Worm (Caenorhabditis elegans) whole organism, L1 larva: Measurements from ENCODE around the gene nhr-91.

Experiments
- C04F5.9 ChIP-seq: sonication (generic microtip); optimal IDR thresholded peaks from 2 replicates; lab custom pipeline; 2016; ENCODE audit warnings: missing genetic modification characterization, missing compliant biosample characterization
- C34B4.2 ChIP-seq: sonication (generic microtip); optimal IDR thresholded peaks from 2 replicates; lab custom pipeline; 2017; ENCODE audit warnings: mild to moderate bottlenecking, missing genetic modification characterization, missing compliant biosample characterization
- Y116A8C.19 ChIP-seq: sonication (generic microtip); optimal IDR thresholded peaks from 2 replicates; lab custom pipeline; 2016; ENCODE audit warnings: missing compliant biosample characterization, missing genetic modification characterization, borderline replicate concordance
- aha-1 ChIP-seq: fragments of 150-350 bp; optimal IDR thresholded peaks from 2 replicates; lab custom pipeline; 2014; ENCODE audit warnings: missing biosample characterization, missing genetic modification characterization
- alr-1 ChIP-seq: fragments of 200-800 bp; sonication (Bioruptor generic); optimal IDR thresholded peaks from 2 replicates; lab custom pipeline; 2018; ENCODE audit warnings: borderline replicate concordance, mild to moderate bottlenecking, missing genetic modification characterization, missing compliant biosample characterization
- aly-2 ChIP-seq: fragments of 150-350 bp; optimal IDR thresholded peaks from 2 replicates; lab custom pipeline; 2014; ENCODE audit warnings: missing biosample characterization, missing genetic modification characterization
- blmp-1 ChIP-seq: fragments of 150-350 bp; optimal IDR thresholded peaks from 2 replicates; lab custom pipeline; 2014; ENCODE audit warnings: missing biosample characterization, missing genetic modification characterization
- ces-1 ChIP-seq: fragments of 150-350 bp; optimal IDR thresholded peaks from 2 replicates; lab custom pipeline; 2014; ENCODE audit warnings: missing biosample characterization, missing genetic modification reagents, missing genetic modification characterization
- dsc-1 ChIP-seq: sonication (generic microtip); optimal IDR thresholded peaks from 2 replicates; lab custom pipeline; 2016; ENCODE audit warnings: mild to moderate bottlenecking, missing genetic modification characterization, missing compliant biosample characterization
- efl-1 ChIP-seq, 4 experiments: fragments of 150-350 bp; optimal IDR thresholded peaks in 3 of 4; peaks in 1 of 4; 1 replicate in 1 of 4; 2 replicates in 3 of 4; lab custom pipeline; 2014; ENCODE audit warnings: missing biosample characterization in 2 of 4, missing genetic modification characterization in 2 of 4, missing genetic modification reagents in 2 of 4
- efl-3 ChIP-seq: fragments of 200-800 bp; sonication (Bioruptor generic); optimal IDR thresholded peaks from 2 replicates; lab custom pipeline; 2018; ENCODE audit warnings: mild to moderate bottlenecking, missing genetic modification characterization, missing compliant biosample characterization
- egl-27 ChIP-seq, 2 experiments: fragments of 150-350 bp in 1 of 2; sonication (generic microtip); optimal IDR thresholded peaks; 3 replicates each; lab custom pipeline; 2017 to 2018; ENCODE audit warnings: missing biosample characterization in 2 of 2, missing genetic modification characterization in 2 of 2, missing genetic modification reagents in 2 of 2
- ets-5 ChIP-seq: fragments of 200-800 bp; sonication (Bioruptor generic); IDR thresholded peaks from 2 replicates; pipeline ENCODE4 v1.3.6; 2022; ENCODE audit warnings: missing genetic modification characterization, missing compliant biosample characterization
- fkh-8 ChIP-seq: sonication (generic microtip); optimal IDR thresholded peaks from 2 replicates; lab custom pipeline; 2016; ENCODE audit warnings: mild to moderate bottlenecking, missing genetic modification characterization, missing compliant biosample characterization
- fos-1 ChIP-seq: fragments of 150-350 bp; optimal IDR thresholded peaks from 2 replicates; lab custom pipeline; 2014; ENCODE audit warnings: missing biosample characterization, missing genetic modification characterization
- grh-1 ChIP-seq: fragments of 200-800 bp; sonication (Bioruptor generic); IDR thresholded peaks from 2 replicates; pipeline ENCODE4 v1.3.6; 2022; ENCODE audit warnings: missing genetic modification reagents, missing genetic modification characterization, missing compliant biosample characterization
- hlh-17 ChIP-seq: fragments of 200-800 bp; sonication (Bioruptor generic); optimal IDR thresholded peaks from 2 replicates; lab custom pipeline; 2018; ENCODE audit warnings: missing genetic modification characterization, mild to moderate bottlenecking, missing compliant biosample characterization, moderate library complexity, borderline replicate concordance
- hpl-2 ChIP-seq: fragments of 150-350 bp; optimal IDR thresholded peaks from 2 replicates; lab custom pipeline; 2014; ENCODE audit warnings: missing biosample characterization, missing genetic modification reagents, missing genetic modification characterization
- irx-1 ChIP-seq: sonication (generic microtip); optimal IDR thresholded peaks from 2 replicates; lab custom pipeline; 2016; ENCODE audit warnings: missing genetic modification characterization, missing compliant biosample characterization
- isw-1 ChIP-seq: fragments of 200-800 bp; sonication (Bioruptor generic); IDR thresholded peaks from 2 replicates; pipeline ENCODE4 v1.3.6; 2022; ENCODE audit warnings: missing genetic modification characterization, missing compliant biosample characterization
- jun-1 ChIP-seq: fragments of 150-350 bp; optimal IDR thresholded peaks from 2 replicates; lab custom pipeline; 2014; ENCODE audit warnings: missing biosample characterization, missing genetic modification reagents, missing genetic modification characterization
- lin-13 ChIP-seq: fragments of 150-350 bp; optimal IDR thresholded peaks from 2 replicates; lab custom pipeline; 2014; ENCODE audit warnings: missing biosample characterization, missing genetic modification reagents, missing genetic modification characterization
- lin-14 ChIP-seq: fragments of 200-800 bp; sonication (Bioruptor generic); optimal IDR thresholded peaks from 2 replicates; lab custom pipeline; 2018; ENCODE audit warnings: mild to moderate bottlenecking, missing genetic modification characterization, moderate library complexity, missing compliant biosample characterization
- lin-35 ChIP-seq, 2 experiments: fragments of 150-350 bp; optimal IDR thresholded peaks; 2 replicates each; lab custom pipeline; 2014; ENCODE audit warnings: missing biosample characterization in 2 of 2, missing genetic modification characterization in 2 of 2, missing genetic modification reagents in 2 of 2
- mab-9 ChIP-seq: fragments of 200-800 bp; sonication (Bioruptor generic); IDR thresholded peaks from 2 replicates; pipeline ENCODE4 v1.3.6; 2022; ENCODE audit warnings: missing genetic modification reagents, missing genetic modification characterization, missing compliant biosample characterization
- mdl-1 ChIP-seq, 2 experiments: fragments of 150-350 bp; optimal IDR thresholded peaks; 2 replicates each; lab custom pipeline; 2014 to 2017; ENCODE audit warnings: missing biosample characterization in 2 of 2, missing genetic modification characterization in 2 of 2, inconsistent platforms in 1 of 2
- mef-2 ChIP-seq: fragments of 150-350 bp; optimal IDR thresholded peaks from 2 replicates; lab custom pipeline; 2014; ENCODE audit warnings: missing biosample characterization, missing genetic modification characterization
- mep-1 ChIP-seq: fragments of 150-350 bp; optimal IDR thresholded peaks from 2 replicates; lab custom pipeline; 2014; ENCODE audit warnings: missing biosample characterization, missing genetic modification characterization
- nhr-11 ChIP-seq: fragments of 150-350 bp; optimal IDR thresholded peaks from 2 replicates; lab custom pipeline; 2014; ENCODE audit warnings: missing biosample characterization, missing genetic modification characterization
- nhr-20 ChIP-seq: sonication (generic microtip); optimal IDR thresholded peaks from 2 replicates; lab custom pipeline; 2016; ENCODE audit warnings: mild to moderate bottlenecking, missing genetic modification characterization, missing compliant biosample characterization
- nhr-28 ChIP-seq: fragments of 150-350 bp; optimal IDR thresholded peaks from 2 replicates; lab custom pipeline; 2014; ENCODE audit warnings: missing biosample characterization, missing genetic modification characterization
- nhr-77 ChIP-seq: fragments of 150-350 bp; optimal IDR thresholded peaks from 2 replicates; lab custom pipeline; 2014; ENCODE audit warnings: missing biosample characterization, missing genetic modification characterization
- nhr-85 ChIP-seq: sonication (generic microtip); peaks from one replicate; lab custom pipeline; 2016; ENCODE audit warnings: missing genetic modification characterization, inconsistent platforms, missing compliant biosample characterization
- pag-3 ChIP-seq: sonication (generic microtip); optimal IDR thresholded peaks from 2 replicates; lab custom pipeline; 2017; ENCODE audit warnings: missing genetic modification characterization, mild to moderate bottlenecking, missing compliant biosample characterization, antibody characterized with exemption, borderline replicate concordance; ENCODE audit not compliant: insufficient read depth
- pax-3 ChIP-seq: fragments of 200-800 bp; sonication (Bioruptor generic); optimal IDR thresholded peaks from 2 replicates; lab custom pipeline; 2018; ENCODE audit warnings: mild to moderate bottlenecking, missing genetic modification characterization, moderate library complexity, missing compliant biosample characterization
- skn-1 ChIP-seq: fragments of 150-350 bp; optimal IDR thresholded peaks from 2 replicates; lab custom pipeline; 2014; ENCODE audit warnings: missing biosample characterization, missing genetic modification characterization
- snu-23 ChIP-seq: sonication (generic microtip); optimal IDR thresholded peaks from 2 replicates; lab custom pipeline; 2016; ENCODE audit warnings: missing genetic modification characterization, missing compliant biosample characterization
- sox-4 ChIP-seq: sonication (generic microtip); optimal IDR thresholded peaks from 2 replicates; lab custom pipeline; 2016; ENCODE audit warnings: missing genetic modification characterization, missing compliant biosample characterization
- sptf-1 ChIP-seq: fragments of 150-350 bp; optimal IDR thresholded peaks from 2 replicates; lab custom pipeline; 2014; ENCODE audit warnings: missing biosample characterization, missing genetic modification characterization
- swsn-7 ChIP-seq: sonication (generic microtip); optimal IDR thresholded peaks from 2 replicates; lab custom pipeline; 2016; ENCODE audit warnings: missing genetic modification characterization, missing compliant biosample characterization
- tbx-2 ChIP-seq: sonication (generic microtip); optimal IDR thresholded peaks from 2 replicates; lab custom pipeline; 2016; ENCODE audit warnings: missing genetic modification characterization, missing compliant biosample characterization
- unc-130 ChIP-seq: fragments of 150-350 bp; optimal IDR thresholded peaks from 2 replicates; lab custom pipeline; 2017; ENCODE audit warnings: missing biosample characterization, missing genetic modification characterization, inconsistent platforms
- unc-86 ChIP-seq: sonication (generic microtip); optimal IDR thresholded peaks from 2 replicates; lab custom pipeline; 2016; ENCODE audit warnings: missing genetic modification characterization, missing compliant biosample characterization
- unc-98 ChIP-seq: fragments of 200-800 bp; sonication (Bioruptor generic); IDR thresholded peaks from 2 replicates; pipeline ENCODE4 v1.3.6; 2022; ENCODE audit warnings: missing genetic modification characterization, missing compliant biosample characterization
- vab-15 ChIP-seq: sonication (generic microtip); optimal IDR thresholded peaks from 2 replicates; lab custom pipeline; 2017; ENCODE audit warnings: missing genotype, mild to moderate bottlenecking, missing genetic modification characterization, missing compliant biosample characterization
- xbp-1 ChIP-seq: sonication (generic microtip); optimal IDR thresholded peaks from 2 replicates; lab custom pipeline; 2016; ENCODE audit warnings: missing genetic modification characterization, missing compliant biosample characterization
- zag-1 ChIP-seq: fragments of 150-350 bp; optimal IDR thresholded peaks from 2 replicates; lab custom pipeline; 2014; ENCODE audit warnings: missing biosample characterization, missing genetic modification characterization
- zip-4 ChIP-seq: fragments of 200-800 bp; sonication (Bioruptor generic); optimal IDR thresholded peaks from 2 replicates; lab custom pipeline; 2018; ENCODE audit warnings: mild to moderate bottlenecking, missing genetic modification characterization, moderate library complexity, missing compliant biosample characterization
- ztf-11 ChIP-seq, 2 experiments: sonication (generic microtip); optimal IDR thresholded peaks; 2 replicates each; lab custom pipeline; 2016 to 2017; ENCODE audit warnings: missing genetic modification characterization in 2 of 2, missing biosample characterization in 1 of 2, missing compliant biosample characterization in 1 of 2
- ztf-4 ChIP-seq: fragments of 150-350 bp; optimal IDR thresholded peaks from 2 replicates; lab custom pipeline; 2014; ENCODE audit warnings: missing biosample characterization, missing genetic modification characterization

The nhr-91 gene

DNA sequence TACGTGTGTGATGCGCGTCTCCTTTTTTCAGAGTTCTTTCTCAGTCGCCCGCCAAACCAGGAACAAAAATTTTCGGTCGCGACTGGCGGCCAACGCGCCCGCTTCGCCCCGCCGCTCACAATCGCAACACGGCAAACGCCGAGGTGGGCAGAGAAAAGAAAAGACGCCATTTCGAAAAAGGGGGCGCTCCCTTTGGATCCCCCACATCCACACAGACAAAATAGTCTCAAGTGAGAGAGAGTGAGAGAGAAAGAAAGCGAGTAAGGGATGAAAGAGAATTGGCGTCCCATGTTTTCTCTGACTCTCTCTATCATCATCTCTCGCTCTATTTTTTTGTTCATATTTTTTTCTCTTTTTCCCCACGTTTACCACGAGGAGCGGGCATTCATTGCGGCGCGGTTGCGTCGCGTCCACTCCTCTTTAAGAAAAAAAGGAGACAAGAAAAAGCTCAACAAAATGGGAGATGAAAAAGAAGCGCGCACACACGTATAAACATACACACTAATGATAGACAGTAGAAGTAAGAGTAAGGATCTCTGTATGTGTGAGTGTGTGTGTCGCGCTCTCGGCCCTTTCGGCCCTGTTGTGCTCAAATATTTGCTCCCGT, 44.8 kb downstream of the nhr-91 start (continued):
- no peak; the same call in 1 of the 2 replicates for TF ChIP-seq mab-9 (GFP tag; lab: Robert Waterston, UW)
- TF ChIP-seq mdl-1 (tag; optimal IDR thresholded peaks at IDR 0.05; lab: Kevin White, UChicago): peak; percentile 75 to 80
- peak; percentile 41 for TF ChIP-seq nhr-11 (tag; lab: Kevin White, UChicago)
- peak; percentile 91 for TF ChIP-seq tbx-2 (tag; lab: Kevin White, UChicago)
- TF ChIP-seq nhr-77 (tag; lab: Kevin White, UChicago): peak; percentile 88
- TF ChIP-seq xbp-1: peak; percentile 76
- no peak for TF ChIP-seq C34B4.2
- peak; percentile 86 for TF ChIP-seq skn-1 (tag; lab: Kevin White, UChicago)
- peak; percentile 57 to 69 for TF ChIP-seq efl-1 (optimal IDR thresholded peaks at IDR 0.05; lab: Kevin White, UChicago)
- peak; percentile 20 to 91 for TF ChIP-seq efl-1 (GFP tag; optimal IDR thresholded peaks at IDR 0.05 in 1 of 2; lab: Kevin White, UChicago)
- TF ChIP-seq irx-1 (tag; lab: Kevin White, UChicago): peak; percentile 74
- TF ChIP-seq nhr-28 (tag; lab: Kevin White, UChicago): no peak
- no peak for TF ChIP-seq vab-15 (tag; lab: Kevin White, UChicago)
- peak; percentile 36 for TF ChIP-seq C04F5.9 (tag; lab: Kevin White, UChicago)
- TF ChIP-seq snu-23 (GFP tag; lab: Kevin White, UChicago): peak; percentile 94
- TF ChIP-seq isw-1: peak; percentile 70
- TF ChIP-seq egl-27 (tag; optimal IDR thresholded peaks at IDR 0.05; lab: Kevin White, UChicago): peak; percentile 21 to 87
- no peak for TF ChIP-seq alr-1
- TF ChIP-seq aly-2 (tag; lab: Kevin White, UChicago): peak; percentile 45
- TF ChIP-seq unc-86 (tag; lab: Kevin White, UChicago): peak; percentile 92
- TF ChIP-seq zag-1: peak; percentile 89
- no peak for TF ChIP-seq ztf-11 (tag; optimal IDR thresholded peaks at IDR 0.05; lab: Kevin White, UChicago)
- peak; percentile 81 for TF ChIP-seq pax-3 (tag; lab: Kevin White, UChicago)
- peak; percentile 53 for TF ChIP-seq dsc-1 (tag; lab: Kevin White, UChicago)
- peak; percentile 82 for TF ChIP-seq pag-3
- peak; percentile 14 for TF ChIP-seq hpl-2 (GFP tag; lab: Kevin White, UChicago)
- peak; percentile 58 to 68 for TF ChIP-seq lin-35 (GFP tag; optimal IDR thresholded peaks at IDR 0.05; lab: Kevin White, UChicago)
- peak; percentile 32; the same call in 1 of the 2 replicates for TF ChIP-seq grh-1 (GFP tag; lab: Robert Waterston, UW)
- peak; percentile 38 for TF ChIP-seq sox-4
- TF ChIP-seq nhr-85 (tag; lab: Kevin White, UChicago): peak; percentile 86
- TF ChIP-seq sptf-1: no peak
- peak; percentile 98 for TF ChIP-seq fkh-8 (tag; lab: Kevin White, UChicago)
- TF ChIP-seq aha-1 (tag; lab: Kevin White, UChicago): no peak
- TF ChIP-seq hlh-17 (GFP tag; lab: Kevin White, UChicago): no peak
- TF ChIP-seq jun-1 (tag; lab: Kevin White, UChicago): peak; percentile 91
- TF ChIP-seq swsn-7 (tag; lab: Kevin White, UChicago): peak; percentile 88
- no peak for TF ChIP-seq Y116A8C.19
- peak; percentile 79 for TF ChIP-seq mep-1 (tag; lab: Kevin White, UChicago)
- TF ChIP-seq efl-3 (GFP tag; lab: Kevin White, UChicago): no peak
- peak; percentile 70 for TF ChIP-seq fos-1 (tag; lab: Kevin White, UChicago)
- TF ChIP-seq ces-1 (GFP tag; lab: Kevin White, UChicago): peak; percentile 61
- TF ChIP-seq ztf-4: peak; percentile 54
- peak; percentile 98 for TF ChIP-seq blmp-1
- no peak for TF ChIP-seq unc-98 (GFP tag; lab: Robert Waterston, UW)
- TF ChIP-seq lin-14 (GFP tag; lab: Kevin White, UChicago): peak; percentile 99
- peak; percentile 44 for TF ChIP-seq zip-4
- TF ChIP-seq nhr-20: peak; percentile 90
- peak; percentile 60 for TF ChIP-seq mef-2 (tag; lab: Kevin White, UChicago)
- peak; percentile 81 for TF ChIP-seq unc-130 (tag; lab: Kevin White, UChicago)
- no peak for TF ChIP-seq ets-5
- TF ChIP-seq lin-13 (GFP tag; lab: Kevin White, UChicago): peak; percentile 86
- TF ChIP-seq, all 84 proteins: peak for 59
